Worm (Caenorhabditis elegans) whole organism, young adult: ENCODE data around the gene C50C3.5.

ENCODE experiments used
- B0035.1 ChIP-seq: sonication (generic microtip); optimal IDR thresholded peaks from 2 replicates; lab custom pipeline; 2016; ENCODE audit warnings: missing genetic modification characterization, mild to moderate bottlenecking, missing compliant biosample characterization, missing genotype, missing genetic modification reagents
- B0336.3 ChIP-seq: fragments of 200-800 bp; sonication (Bioruptor generic); IDR thresholded peaks from 2 replicates; pipeline ENCODE4 v1.3.6; 2022; ENCODE audit warnings: missing genetic modification characterization, missing compliant biosample characterization
- F33H1.4 ChIP-seq: fragments of 200-800 bp; sonication (Bioruptor generic); IDR thresholded peaks from 2 replicates; pipeline ENCODE4 v1.3.6; 2022; ENCODE audit warnings: missing genetic modification reagents, missing genetic modification characterization, missing compliant biosample characterization
- F37B4.10 ChIP-seq: fragments of 200-800 bp; sonication (Bioruptor generic); IDR thresholded peaks from 2 replicates; pipeline ENCODE4 v1.3.6; 2022; ENCODE audit warnings: missing genetic modification characterization, missing compliant biosample characterization
- F52B5.7 ChIP-seq: sonication (generic microtip); optimal IDR thresholded peaks from 2 replicates; lab custom pipeline; 2016; ENCODE audit warnings: mild to moderate bottlenecking, missing genetic modification characterization, missing compliant biosample characterization
- K12H6.12 ChIP-seq: fragments of 200-800 bp; sonication (Bioruptor generic); optimal IDR thresholded peaks from 2 replicates; lab custom pipeline; 2018; ENCODE audit warnings: mild to moderate bottlenecking, missing genetic modification characterization, missing compliant biosample characterization
- T07F8.4 ChIP-seq: sonication (generic microtip); optimal IDR thresholded peaks from 2 replicates; lab custom pipeline; 2016; ENCODE audit warnings: mild to moderate bottlenecking, missing genetic modification characterization, moderate library complexity, missing compliant biosample characterization
- T26A5.8 ChIP-seq: sonication (generic microtip); optimal IDR thresholded peaks from 2 replicates; lab custom pipeline; 2016; ENCODE audit warnings: missing genetic modification characterization, missing compliant biosample characterization
- Y67H2A.10 ChIP-seq: fragments of 200-800 bp; sonication (Bioruptor generic); conservative IDR thresholded peaks from 2 replicates; pipeline ENCODE4 v1.3.6; 2022; ENCODE audit warnings: missing genetic modification reagents, missing genetic modification characterization, missing compliant biosample characterization
- atf-7 ChIP-seq: sonication (generic microtip); optimal IDR thresholded peaks from 2 replicates; lab custom pipeline; 2017; ENCODE audit warnings: mild to moderate bottlenecking, missing genetic modification characterization, missing compliant biosample characterization
- attf-3 ChIP-seq: fragments of 200-800 bp; sonication (Bioruptor generic); conservative IDR thresholded peaks from 2 replicates; pipeline ENCODE4 v1.3.6; 2022; ENCODE audit warnings: missing genetic modification reagents, missing genetic modification characterization, missing compliant biosample characterization
- attf-5 ChIP-seq: fragments of 200-800 bp; sonication (Bioruptor generic); optimal IDR thresholded peaks from 2 replicates; lab custom pipeline; 2018; ENCODE audit warnings: mild to moderate bottlenecking, missing genetic modification characterization, missing compliant biosample characterization
- bed-1 ChIP-seq: fragments of 200-800 bp; sonication (Bioruptor generic); IDR thresholded peaks from 2 replicates; pipeline ENCODE4 v1.3.6; 2022; ENCODE audit warnings: missing genetic modification reagents, missing genetic modification characterization, missing compliant biosample characterization
- cebp-1 ChIP-seq, 2 experiments: fragments of 200-800 bp in 1 of 2; sonication (Bioruptor generic) in 1 of 2; sonication (generic microtip) in 1 of 2; IDR thresholded peaks in 1 of 2; optimal IDR thresholded peaks in 1 of 2; 2 replicates each; pipeline versions ENCODE4 v1.3.6 to Lab custom; 2017 to 2022; ENCODE audit warnings: missing compliant biosample characterization in 2 of 2, missing genetic modification characterization in 2 of 2, mild to moderate bottlenecking in 1 of 2, missing genetic modification reagents in 1 of 2, moderate library complexity in 1 of 2
- cebp-2 ChIP-seq: fragments of 200-800 bp; sonication (Bioruptor generic); IDR thresholded peaks from 2 replicates; pipeline ENCODE4 v1.3.6; 2022; ENCODE audit warnings: missing genetic modification characterization, missing compliant biosample characterization
- ceh-27 ChIP-seq: fragments of 200-800 bp; sonication (Bioruptor generic); optimal IDR thresholded peaks from 2 replicates; lab custom pipeline; 2018; ENCODE audit warnings: mild to moderate bottlenecking, missing genetic modification characterization, moderate library complexity, missing compliant biosample characterization
- ceh-40 ChIP-seq: fragments of 200-800 bp; sonication (Bioruptor generic); IDR thresholded peaks from 2 replicates; pipeline ENCODE4 v1.3.6; 2022; ENCODE audit warnings: missing genetic modification characterization, missing compliant biosample characterization
- ceh-91 ChIP-seq: fragments of 200-800 bp; sonication (Bioruptor generic); IDR thresholded peaks from 2 replicates; pipeline ENCODE4 v1.3.6; 2022; ENCODE audit warnings: missing genetic modification reagents, missing genetic modification characterization, missing compliant biosample characterization
- egl-18 ChIP-seq: fragments of 200-800 bp; sonication (Bioruptor generic); IDR thresholded peaks from 2 replicates; pipeline ENCODE4 v1.3.6; 2022; ENCODE audit warnings: missing genetic modification reagents, missing genetic modification characterization, missing compliant biosample characterization
- fkh-3 ChIP-seq: sonication (generic microtip); optimal IDR thresholded peaks from 2 replicates; lab custom pipeline; 2016; ENCODE audit warnings: mild to moderate bottlenecking, missing genetic modification characterization, missing compliant biosample characterization
- gei-17 ChIP-seq: fragments of 200-800 bp; sonication (Bioruptor generic); optimal IDR thresholded peaks from 2 replicates; lab custom pipeline; 2018; ENCODE audit warnings: mild to moderate bottlenecking, missing genetic modification characterization, missing compliant biosample characterization
- hmg-20 ChIP-seq: fragments of 200-800 bp; sonication (Bioruptor generic); IDR thresholded peaks from 2 replicates; pipeline ENCODE4 v1.3.6; 2022; ENCODE audit warnings: missing genetic modification reagents, missing genetic modification characterization, missing compliant biosample characterization
- hsf-1 ChIP-seq: fragments of 200-800 bp; sonication (Bioruptor generic); IDR thresholded peaks from 2 replicates; pipeline ENCODE4 v1.3.6; 2022; ENCODE audit warnings: missing genetic modification reagents, missing genetic modification characterization, missing compliant biosample characterization
- lin-26 ChIP-seq: fragments of 200-800 bp; sonication (Bioruptor generic); IDR thresholded peaks from 2 replicates; pipeline ENCODE4 v1.3.6; 2022; ENCODE audit warnings: missing genetic modification reagents, missing genetic modification characterization, missing compliant biosample characterization
- lsl-1 ChIP-seq: fragments of 200-800 bp; sonication (Bioruptor generic); optimal IDR thresholded peaks from 2 replicates; lab custom pipeline; 2018; ENCODE audit warnings: mild to moderate bottlenecking, missing genetic modification characterization, moderate library complexity, missing compliant biosample characterization
- madf-3 ChIP-seq: fragments of 200-800 bp; sonication (Bioruptor generic); IDR thresholded peaks from 2 replicates; pipeline ENCODE4 v1.3.6; 2022; ENCODE audit warnings: missing genetic modification reagents, missing genetic modification characterization, missing compliant biosample characterization
- madf-8 ChIP-seq: fragments of 200-800 bp; sonication (Bioruptor generic); conservative IDR thresholded peaks from 2 replicates; pipeline ENCODE4 v1.3.6; 2022; ENCODE audit warnings: missing genetic modification reagents, missing genetic modification characterization, missing compliant biosample characterization
- mcd-1 ChIP-seq: fragments of 200-800 bp; sonication (Bioruptor generic); IDR thresholded peaks from 2 replicates; pipeline ENCODE4 v1.3.6; 2022; ENCODE audit warnings: missing genetic modification reagents, missing genetic modification characterization, missing compliant biosample characterization
- mel-28 ChIP-seq: sonication (generic microtip); optimal IDR thresholded peaks from 2 replicates; lab custom pipeline; 2016; ENCODE audit warnings: borderline replicate concordance, mild to moderate bottlenecking, missing genetic modification characterization, missing compliant biosample characterization
- mes-4 ChIP-seq: sonication (generic microtip); optimal IDR thresholded peaks from 2 replicates; lab custom pipeline; 2016; ENCODE audit warnings: missing genotype, missing genetic modification characterization, missing compliant biosample characterization
- nhr-120 ChIP-seq: fragments of 200-800 bp; sonication (Bioruptor generic); IDR thresholded peaks from 2 replicates; pipeline ENCODE4 v1.3.6; 2022; ENCODE audit warnings: missing genetic modification characterization, missing compliant biosample characterization
- nhr-27 ChIP-seq: fragments of 200-800 bp; sonication (Bioruptor generic); optimal IDR thresholded peaks from 2 replicates; lab custom pipeline; 2018; ENCODE audit warnings: mild to moderate bottlenecking, missing genetic modification characterization, moderate library complexity, missing compliant biosample characterization
- nhr-80 ChIP-seq: sonication (generic microtip); optimal IDR thresholded peaks from 2 replicates; lab custom pipeline; 2016; ENCODE audit warnings: missing genetic modification characterization, missing compliant biosample characterization
- nhr-90 ChIP-seq: sonication (generic microtip); optimal IDR thresholded peaks from 2 replicates; lab custom pipeline; 2016; ENCODE audit warnings: missing genotype, mild to moderate bottlenecking, missing genetic modification characterization, missing compliant biosample characterization
- repo-1 ChIP-seq: sonication (generic microtip); optimal IDR thresholded peaks from 2 replicates; lab custom pipeline; 2017; ENCODE audit warnings: mild to moderate bottlenecking, missing genetic modification characterization, missing compliant biosample characterization
- snpc-1.1 ChIP-seq: sonication (generic microtip); optimal IDR thresholded peaks from 2 replicates; lab custom pipeline; 2017; ENCODE audit warnings: missing genetic modification characterization, mild to moderate bottlenecking, missing compliant biosample characterization, antibody characterized with exemption, moderate library complexity, missing genotype, missing genetic modification reagents; ENCODE audit not compliant: insufficient read depth
- snpc-3.4 ChIP-seq: sonication (generic microtip); optimal IDR thresholded peaks from 2 replicates; lab custom pipeline; 2017; ENCODE audit warnings: missing genetic modification characterization, mild to moderate bottlenecking, missing compliant biosample characterization, antibody characterized with exemption, moderate library complexity, missing genotype, missing genetic modification reagents
- somi-1 ChIP-seq: fragments of 200-800 bp; sonication (Bioruptor generic); optimal IDR thresholded peaks from 2 replicates; lab custom pipeline; 2018; ENCODE audit warnings: mild to moderate bottlenecking, missing genetic modification characterization, missing compliant biosample characterization
- tbp1 ChIP-seq: fragments of 200-800 bp; sonication (Bioruptor generic); optimal IDR thresholded peaks from 2 replicates; lab custom pipeline; 2018; ENCODE audit warnings: mild to moderate bottlenecking, missing genetic modification characterization, missing compliant biosample characterization
- ztf-3 ChIP-seq: fragments of 200-800 bp; sonication (Bioruptor generic); optimal IDR thresholded peaks from 2 replicates; lab custom pipeline; 2018; ENCODE audit warnings: mild to moderate bottlenecking, missing genetic modification characterization, missing compliant biosample characterization

C50C3.5 gene

DNA sequence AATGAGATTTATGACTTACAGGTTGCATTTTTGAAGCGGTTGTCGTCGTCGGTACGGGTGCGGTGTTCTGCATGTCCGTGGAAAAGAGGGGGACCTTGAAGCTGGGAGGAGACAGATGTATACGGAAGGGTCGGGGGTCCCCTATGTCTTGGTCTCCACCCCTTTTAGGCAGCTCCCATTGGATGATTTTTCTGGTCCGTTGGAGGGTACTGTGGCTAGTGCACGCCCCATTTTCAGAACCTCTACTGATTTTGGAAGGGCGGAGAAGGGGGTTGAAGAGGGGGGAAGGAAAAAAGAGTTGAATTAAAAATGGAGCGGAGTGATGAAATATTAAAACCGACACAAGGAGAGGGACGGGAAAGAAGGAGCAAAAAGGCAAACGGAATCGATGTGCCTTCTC lies 37.2 kb downstream of the C50C3.5 start, which contains the start of gene unc-86:
Gene unc-86, minus strand, starts transcription at position 113 of the 400 bp plus-strand sequence.
- TF ChIP-seq T07F8.4 (no peak), F52B5.7 (tag; lab: Kevin White, UChicago) (no peak)

ce11 chrIII:8217919-8218318 lies 38.9 kb downstream of the C50C3.5 start, which contains the start of gene C30A5.16:
C30A5.16 (plus strand) TSS chrIII:8218219.
- TF ChIP-seq fkh-3 (tag; lab: Kevin White, UChicago) (no peak), madf-8 (GFP tag; lab: Robert Waterston, UW) (no peak), hsf-1 (GFP tag; lab: Robert Waterston, UW) (no peak), ztf-3 (GFP tag; lab: Kevin White, UChicago) (no peak), cebp-1 (GFP tag; IDR thresholded peaks at IDR 0.05; lab: Robert Waterston, UW) (no peak), cebp-1 (tag; optimal IDR thresholded peaks at IDR 0.05; lab: Kevin White, UChicago) (no peak), snpc-1.1 (tag; lab: Kevin White, UChicago) (no peak), ceh-27 (GFP tag; lab: Kevin White, UChicago) (no peak), T26A5.8 (no peak), tbp1 (GFP tag; lab: Kevin White, UChicago) (no peak), F33H1.4 (no peak)

DNA sequence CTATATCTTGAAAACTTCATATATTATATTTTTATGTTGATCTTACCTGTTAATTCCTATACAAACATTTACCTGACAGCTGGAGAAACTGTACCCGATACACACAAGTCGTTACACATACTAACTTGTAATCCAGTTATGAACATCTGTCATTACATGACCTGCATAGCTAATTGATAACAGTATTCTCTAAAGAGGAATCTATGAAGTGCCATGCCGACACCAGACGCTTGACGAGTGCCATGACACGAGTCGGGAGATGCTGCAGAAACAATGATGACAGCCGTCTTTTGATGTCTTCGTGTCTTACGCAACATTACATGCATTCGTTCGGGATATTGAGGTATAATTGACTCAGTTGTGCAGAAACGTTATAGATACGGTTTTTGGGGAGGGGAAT lies 41.1 kb downstream of the C50C3.5 start:
- TF ChIP-seq hmg-20 (GFP tag; lab: Robert Waterston, UW) (no peak), repo-1 (tag; lab: Kevin White, UChicago) (no peak), attf-3 (GFP tag; lab: Robert Waterston, UW) (no peak), gei-17 (no peak), nhr-27 (tag; lab: Kevin White, UChicago) (no peak), nhr-90 (no peak), attf-5 (GFP tag; lab: Kevin White, UChicago) (no peak), cebp-2 (no peak), B0035.1 (tag; lab: Kevin White, UChicago) (no peak), ceh-27 (GFP tag; lab: Kevin White, UChicago) (no peak), lin-26 (GFP tag; lab: Robert Waterston, UW) (no peak), snpc-3.4 (tag; lab: Kevin White, UChicago) (no peak), egl-18 (GFP tag; lab: Robert Waterston, UW) (no peak), atf-7 (tag; lab: Kevin White, UChicago) (no peak), mcd-1 (GFP tag; lab: Robert Waterston, UW) (no peak), fkh-3 (tag; lab: Kevin White, UChicago) (no peak), F37B4.10 (GFP tag; lab: Robert Waterston, UW) (no peak), nhr-80 (no peak), lsl-1 (no peak), cebp-1 (GFP tag; IDR thresholded peaks at IDR 0.05; lab: Robert Waterston, UW) (no peak), cebp-1 (tag; optimal IDR thresholded peaks at IDR 0.05; lab: Kevin White, UChicago) (no peak)

- TF ChIP-seq attf-3 (GFP tag; lab: Robert Waterston, UW) (peak; percentile 88), Y67H2A.10 (GFP tag; lab: Robert Waterston, UW) (no peak)
These were observed 45.7 kb downstream of the C50C3.5 start, which contains the start of gene mob-4 for ce11 chrIII:8224769-8225168. mob-4 (plus strand) TSS chrIII:8225097.

ce11 chrIII:8226178-8226577 lies 47.2 kb downstream of the C50C3.5 start, which contains the start of gene rfs-1:
rfs-1 (plus strand) TSS chrIII:8226478.
- TF ChIP-seq ceh-91 (GFP tag; lab: Robert Waterston, UW) (no peak), bed-1 (no peak), ceh-40 (GFP tag; lab: Robert Waterston, UW) (no peak), B0336.3 (GFP tag; lab: Robert Waterston, UW) (peak; percentile 55; the same call in 1 of the 2 replicates), madf-3 (GFP tag; lab: Robert Waterston, UW) (0 out of 2 replicates have a peak, but pooled peaks have one; percentile 40), nhr-120 (GFP tag; lab: Robert Waterston, UW) (no peak), cebp-1 (GFP tag; IDR thresholded peaks at IDR 0.05; lab: Robert Waterston, UW) (no peak), cebp-1 (tag; optimal IDR thresholded peaks at IDR 0.05; lab: Kevin White, UChicago) (no peak), K12H6.12 (tag; lab: Kevin White, UChicago) (no peak), mel-28 (tag; lab: Kevin White, UChicago) (no peak), B0035.1 (tag; lab: Kevin White, UChicago) (no peak), mes-4 (tag; lab: Kevin White, UChicago) (no peak), T07F8.4 (no peak), somi-1 (GFP tag; lab: Kevin White, UChicago) (no peak), egl-18 (GFP tag; lab: Robert Waterston, UW) (no peak)
